Worm (Caenorhabditis elegans) whole organism, L4 larva: Measurements from ENCODE around the gene ZC262.2.

Experiments used
- D1046.2 ChIP-seq: fragments of 200-800 bp; sonication (Bioruptor generic); IDR thresholded peaks from 2 replicates; pipeline ENCODE4 v1.3.6; 2022; ENCODE audit warnings: missing genetic modification characterization, missing compliant biosample characterization
- F37D6.2 ChIP-seq: sonication (generic microtip); optimal IDR thresholded peaks from 2 replicates; lab custom pipeline; 2016; ENCODE audit warnings: mild to moderate bottlenecking, missing genetic modification characterization, missing compliant biosample characterization
- R02D3.7 ChIP-seq: fragments of 150-350 bp; sonication (generic microtip); optimal IDR thresholded peaks from 3 replicates; lab custom pipeline; 2014; ENCODE audit warnings: missing biosample characterization, missing genetic modification characterization
- T20F7.1 ChIP-seq: fragments of 200-800 bp; sonication (Bioruptor generic); optimal IDR thresholded peaks from 2 replicates; lab custom pipeline; 2018; ENCODE audit warnings: mild to moderate bottlenecking, missing genetic modification characterization, missing compliant biosample characterization
- Y75B8A.6 ChIP-seq: fragments of 200-800 bp; sonication (Bioruptor generic); IDR thresholded peaks from 2 replicates; pipeline ENCODE4 v1.3.6; 2022; ENCODE audit warnings: missing genetic modification reagents, missing genetic modification characterization, missing compliant biosample characterization
- aha-1 ChIP-seq: fragments of 150-350 bp; peaks from one replicate; lab custom pipeline; 2014; ENCODE audit warnings: missing biosample characterization, missing genetic modification characterization
- aly-2 ChIP-seq: sonication (generic microtip); optimal IDR thresholded peaks from 2 replicates; lab custom pipeline; 2018; ENCODE audit warnings: missing biosample characterization, missing genetic modification characterization
- arid-1 ChIP-seq: fragments of 200-800 bp; sonication (Bioruptor generic); conservative IDR thresholded peaks from 2 replicates; pipeline ENCODE4 v1.3.6; 2022; ENCODE audit warnings: missing genetic modification reagents, missing genetic modification characterization, missing compliant biosample characterization
- ceh-62 ChIP-seq: sonication (generic microtip); optimal IDR thresholded peaks from 2 replicates; lab custom pipeline; 2017; ENCODE audit warnings: missing biosample characterization, missing genetic modification characterization
- cey-2 ChIP-seq: sonication (generic microtip); optimal IDR thresholded peaks from 3 replicates; lab custom pipeline; 2017; ENCODE audit warnings: missing genetic modification characterization, mild to moderate bottlenecking, missing compliant biosample characterization, antibody characterized with exemption, borderline replicate concordance; ENCODE audit not compliant: insufficient read depth
- ctbp-1 ChIP-seq: fragments of 200-800 bp; sonication (Bioruptor generic); IDR thresholded peaks from 2 replicates; pipeline ENCODE4 v1.3.6; 2022; ENCODE audit warnings: missing genetic modification reagents, missing genetic modification characterization, missing compliant biosample characterization
- daf-16 ChIP-seq, 3 experiments: sonication (generic microtip); optimal IDR thresholded peaks; 2 replicates each; lab custom pipeline; 2016 to 2017; ENCODE audit warnings: missing genetic modification characterization in 3 of 3, missing genetic modification reagents in 3 of 3, mild to moderate bottlenecking in 2 of 3, missing compliant biosample characterization in 2 of 3, missing biosample characterization in 1 of 3, moderate library complexity in 1 of 3
- daf-8 ChIP-seq: fragments of 200-800 bp; sonication (Bioruptor generic); IDR thresholded peaks from 2 replicates; pipeline ENCODE4 v1.3.6; 2022; ENCODE audit warnings: missing genetic modification characterization, missing compliant biosample characterization
- dmd-9 ChIP-seq: fragments of 200-800 bp; sonication (Bioruptor generic); IDR thresholded peaks from 2 replicates; pipeline ENCODE4 v1.3.6; 2022; ENCODE audit warnings: missing genetic modification reagents, missing genetic modification characterization, missing compliant biosample characterization
- duxl-1 ChIP-seq: sonication (generic microtip); optimal IDR thresholded peaks from 2 replicates; lab custom pipeline; 2016; ENCODE audit warnings: mild to moderate bottlenecking, missing genetic modification characterization, moderate library complexity, missing compliant biosample characterization; ENCODE audit not compliant: poor library complexity
- dve-1 ChIP-seq: sonication (generic microtip); optimal IDR thresholded peaks from 2 replicates; lab custom pipeline; 2017; ENCODE audit warnings: antibody characterized with exemption, mild to moderate bottlenecking, missing genetic modification characterization, missing compliant biosample characterization; ENCODE audit not compliant: insufficient read depth
- egl-27 ChIP-seq: sonication (generic microtip); optimal IDR thresholded peaks from 3 replicates; lab custom pipeline; 2017; ENCODE audit warnings: missing biosample characterization, missing genetic modification reagents, missing genetic modification characterization
- fkh-10 ChIP-seq: fragments of 150-350 bp; optimal IDR thresholded peaks from 2 replicates; lab custom pipeline; 2014; ENCODE audit warnings: missing biosample characterization, missing genetic modification reagents, missing genetic modification characterization
- gei-8 ChIP-seq: fragments of 200-800 bp; sonication (Bioruptor generic); optimal IDR thresholded peaks from 2 replicates; lab custom pipeline; 2018; ENCODE audit warnings: mild to moderate bottlenecking, missing genetic modification characterization, missing compliant biosample characterization
- hmg-1.1 ChIP-seq: fragments of 200-800 bp; sonication (Bioruptor generic); IDR thresholded peaks from 2 replicates; pipeline ENCODE4 v1.3.6; 2022; ENCODE audit warnings: missing genetic modification reagents, missing genetic modification characterization, missing compliant biosample characterization
- jun-1 ChIP-seq: fragments of 150-350 bp; optimal IDR thresholded peaks from 2 replicates; lab custom pipeline; 2014; ENCODE audit warnings: missing biosample characterization, missing genetic modification reagents, missing genetic modification characterization
- lin-1 ChIP-seq: fragments of 200-800 bp; sonication (Bioruptor generic); IDR thresholded peaks from 2 replicates; pipeline ENCODE4 v1.3.6; 2022; ENCODE audit warnings: missing genetic modification reagents, missing genetic modification characterization, missing compliant biosample characterization
- lin-13 ChIP-seq: fragments of 150-350 bp; optimal IDR thresholded peaks from 2 replicates; lab custom pipeline; 2014; ENCODE audit warnings: missing biosample characterization, missing genetic modification reagents, missing genetic modification characterization
- lin-29 ChIP-seq: fragments of 200-800 bp; sonication (Bioruptor generic); IDR thresholded peaks from 2 replicates; pipeline ENCODE4 v1.3.6; 2022; ENCODE audit warnings: missing genetic modification reagents, missing genetic modification characterization, missing compliant biosample characterization
- lin-38 ChIP-seq: fragments of 200-800 bp; sonication (Bioruptor generic); IDR thresholded peaks from 2 replicates; pipeline ENCODE4 v1.3.6; 2022; ENCODE audit warnings: missing genetic modification reagents, missing genetic modification characterization, missing compliant biosample characterization
- lin-39 ChIP-seq: fragments of 150-350 bp; optimal IDR thresholded peaks from 2 replicates; lab custom pipeline; 2014; ENCODE audit warnings: missing biosample characterization, missing genetic modification reagents, missing genetic modification characterization
- madf-9 ChIP-seq: fragments of 200-800 bp; sonication (Bioruptor generic); conservative IDR thresholded peaks from 2 replicates; pipeline ENCODE4 v1.3.6; 2022; ENCODE audit warnings: missing genetic modification reagents, missing genetic modification characterization, missing compliant biosample characterization
- nhr-10 ChIP-seq: fragments of 150-350 bp; optimal IDR thresholded peaks from 2 replicates; lab custom pipeline; 2014; ENCODE audit warnings: missing biosample characterization, missing genetic modification characterization
- nhr-41 ChIP-seq: fragments of 200-800 bp; sonication (Bioruptor generic); IDR thresholded peaks from 2 replicates; pipeline ENCODE4 v1.3.6; 2022; ENCODE audit warnings: missing genetic modification reagents, missing genetic modification characterization, missing compliant biosample characterization
- nhr-6 ChIP-seq: fragments of 150-350 bp; optimal IDR thresholded peaks from 2 replicates; lab custom pipeline; 2014; ENCODE audit warnings: missing biosample characterization, missing genetic modification characterization
- nhr-76 ChIP-seq: fragments of 150-350 bp; optimal IDR thresholded peaks from 2 replicates; lab custom pipeline; 2014; ENCODE audit warnings: missing biosample characterization, missing genetic modification characterization
- nhr-77 ChIP-seq: fragments of 150-350 bp; optimal IDR thresholded peaks from 2 replicates; lab custom pipeline; 2014; ENCODE audit warnings: missing biosample characterization, missing genetic modification characterization
- pha-4 ChIP-seq, 2 experiments: fragments of 150-350 bp in 1 of 2; fragments of 200-800 bp in 1 of 2; sonication (Bioruptor generic) in 1 of 2; IDR thresholded peaks in 1 of 2; optimal IDR thresholded peaks in 1 of 2; 2 replicates each; pipeline versions ENCODE4 v1.3.6 to Lab custom; 2014 to 2022; ENCODE audit warnings: missing genetic modification characterization in 2 of 2, missing genetic modification reagents in 2 of 2, missing biosample characterization in 1 of 2, missing compliant biosample characterization in 1 of 2
- php-3 ChIP-seq: fragments of 200-800 bp; sonication (Bioruptor generic); IDR thresholded peaks from 2 replicates; pipeline ENCODE4 v1.3.6; 2022; ENCODE audit warnings: missing genetic modification reagents, missing genetic modification characterization, missing compliant biosample characterization
- pqm-1 ChIP-seq: sonication (generic microtip); optimal IDR thresholded peaks from 2 replicates; lab custom pipeline; 2017; ENCODE audit warnings: missing biosample characterization, missing genetic modification characterization
- snpc-1.2 ChIP-seq: fragments of 200-800 bp; sonication (Bioruptor generic); IDR thresholded peaks from 2 replicates; pipeline ENCODE4 v1.3.6; 2022; ENCODE audit warnings: missing genetic modification reagents, missing genetic modification characterization, missing compliant biosample characterization
- spr-1 ChIP-seq: sonication (generic microtip); optimal IDR thresholded peaks from 2 replicates; lab custom pipeline; 2016; ENCODE audit warnings: mild to moderate bottlenecking, missing genetic modification characterization, missing compliant biosample characterization
- tag-97 ChIP-seq: fragments of 200-800 bp; sonication (Bioruptor generic); IDR thresholded peaks from 2 replicates; pipeline ENCODE4 v1.3.6; 2022; ENCODE audit warnings: missing genetic modification characterization, missing compliant biosample characterization
- tra-1 ChIP-seq: fragments of 200-800 bp; sonication (Bioruptor generic); IDR thresholded peaks from 2 replicates; pipeline ENCODE4 v1.3.6; 2022; ENCODE audit warnings: missing genetic modification reagents, missing genetic modification characterization, missing compliant biosample characterization
- unc-62 ChIP-seq, 3 experiments: fragments of 150-350 bp in 1 of 3; sonication (generic microtip); optimal IDR thresholded peaks in 2 of 3; peaks in 1 of 3; 1 replicate in 1 of 3; 2 replicates in 2 of 3; lab custom pipeline; 2014 to 2017; ENCODE audit warnings: missing biosample characterization in 3 of 3, missing genetic modification characterization in 3 of 3, missing genetic modification reagents in 3 of 3, missing genotype in 1 of 3
- zag-1 ChIP-seq: fragments of 150-350 bp; optimal IDR thresholded peaks from 2 replicates; lab custom pipeline; 2014; ENCODE audit warnings: missing biosample characterization, missing genetic modification characterization
- zip-2 ChIP-seq: fragments of 150-350 bp; optimal IDR thresholded peaks from 2 replicates; lab custom pipeline; 2014; ENCODE audit warnings: missing biosample characterization, missing genetic modification characterization

ZC262.2 gene

ce11 chrIII:8299078-8299587, 32.7 kb upstream of the ZC262.2 start:
- TF ChIP-seq ceh-62 (tag; lab: Kevin White, UChicago) (no peak), ctbp-1 (no peak), egl-27 (tag; lab: Kevin White, UChicago) (no peak), zip-2 (no peak)

- TF ChIP-seq snpc-1.2 (no peak), tra-1 (GFP tag; lab: Robert Waterston, UW) (no peak), spr-1 (tag; lab: Kevin White, UChicago) (no peak), lin-1 (GFP tag; lab: Robert Waterston, UW) (no peak), php-3 (0 out of 2 replicates have a peak, but pooled peaks have one; percentile 43), pqm-1 (tag; lab: Kevin White, UChicago) (peak; percentile 67), lin-39 (no peak), nhr-77 (tag; lab: Kevin White, UChicago) (peak; percentile 14), nhr-10 (tag; lab: Kevin White, UChicago) (no peak), daf-16 (GFP tag; optimal IDR thresholded peaks at IDR 0.05; lab: Kevin White, UChicago) (no peak), daf-16 (tag; optimal IDR thresholded peaks at IDR 0.05; lab: Kevin White, UChicago) (peak; percentile 62), aha-1 (tag; lab: Kevin White, UChicago) (peak; percentile 52), dve-1 (tag; lab: Kevin White, UChicago) (peak; percentile 50), lin-29 (GFP tag; lab: Robert Waterston, UW) (no peak), jun-1 (tag; lab: Kevin White, UChicago) (no peak), cey-2 (tag; lab: Kevin White, UChicago) (no peak), Y75B8A.6 (GFP tag; lab: Robert Waterston, UW) (no peak), T20F7.1 (GFP tag; lab: Kevin White, UChicago) (peak; percentile 8), nhr-41 (GFP tag; lab: Robert Waterston, UW) (no peak), nhr-76 (tag; lab: Kevin White, UChicago) (no peak), nhr-6 (tag; lab: Kevin White, UChicago) (no peak), pha-4 (GFP tag; IDR thresholded peaks at IDR 0.05; lab: Robert Waterston, UW) (no peak), pha-4 (tag; optimal IDR thresholded peaks at IDR 0.05; lab: Kevin White, UChicago) (no peak)
Observed at ce11 chrIII:8299734-8300133, 32.1 kb upstream of the ZC262.2 start.

ce11 chrIII:8300860-8301396, 30.9 kb upstream of the ZC262.2 start:
- no peak for TF ChIP-seq lin-13 (GFP tag; lab: Kevin White, UChicago)
- no peak for TF ChIP-seq spr-1 (tag; lab: Kevin White, UChicago)
- TF ChIP-seq aly-2 (tag; lab: Kevin White, UChicago): no peak
- TF ChIP-seq fkh-10 (GFP tag; lab: Kevin White, UChicago): no peak
- TF ChIP-seq F37D6.2 (tag; lab: Kevin White, UChicago): no peak
- TF ChIP-seq zip-2: no peak
- no peak for TF ChIP-seq zag-1
- TF ChIP-seq tag-97: no peak
- no peak for TF ChIP-seq lin-38
- no peak for TF ChIP-seq daf-8 (GFP tag; lab: Robert Waterston, UW)
- no peak for TF ChIP-seq php-3
- no peak for TF ChIP-seq lin-29 (GFP tag; lab: Robert Waterston, UW)
- no peak for TF ChIP-seq hmg-1.1 (GFP tag; lab: Robert Waterston, UW)
- no peak for TF ChIP-seq D1046.2 (GFP tag; lab: Robert Waterston, UW)

ce11 chrIII:8303440-8303839, 28.4 kb upstream of the ZC262.2 start:
- TF ChIP-seq duxl-1 (tag; lab: Kevin White, UChicago) (no peak), fkh-10 (GFP tag; lab: Kevin White, UChicago) (no peak), R02D3.7 (tag; lab: Kevin White, UChicago) (no peak), dmd-9 (GFP tag; lab: Robert Waterston, UW) (no peak), daf-16 (GFP tag; optimal IDR thresholded peaks at IDR 0.05; lab: Kevin White, UChicago) (no peak), daf-16 (tag; optimal IDR thresholded peaks at IDR 0.05; lab: Kevin White, UChicago) (no peak), gei-8 (GFP tag; lab: Kevin White, UChicago) (no peak), arid-1 (no peak), madf-9 (GFP tag; lab: Robert Waterston, UW) (no peak), unc-62 (GFP tag; optimal IDR thresholded peaks at IDR 0.05 in 1 of 2; lab: Kevin White, UChicago) (no peak), unc-62 (tag; optimal IDR thresholded peaks at IDR 0.05; lab: Kevin White, UChicago) (no peak), ceh-62 (tag; lab: Kevin White, UChicago) (no peak), tag-97 (no peak)
- TF ChIP-seq, all 104 proteins: peak for 0
